Fruit fly (Drosophila melanogaster) whole organism, embryonic: Measurements from ENCODE around the gene CG32271.

Experiments
- ATbp ChIP-seq: fragments of 200-800 bp; sonication (Bioruptor generic); optimal IDR thresholded peaks from 2 replicates; lab custom pipeline; 2017; ENCODE audit warnings: missing biosample characterization, mild to moderate bottlenecking, missing genetic modification characterization, missing genetic modification reagents
- CG10267 ChIP-seq: fragments of 200-800 bp; sonication (Bioruptor generic); optimal IDR thresholded peaks from 2 replicates; lab custom pipeline; 2018; ENCODE audit warnings: missing biosample characterization, mild to moderate bottlenecking, missing genetic modification characterization, moderate library complexity
- CG11695 ChIP-seq: fragments of 200-800 bp; sonication (Bioruptor generic); IDR thresholded peaks from 3 replicates; pipeline ENCODE4 v1.3.6; 2022; ENCODE audit warnings: missing biosample characterization, missing genetic modification characterization
- CG11696 ChIP-seq: fragments of 200-800 bp; sonication (Bioruptor generic); IDR thresholded peaks from 2 replicates; pipeline ENCODE4 v1.3.6; 2022; ENCODE audit warnings: missing biosample characterization, missing genetic modification characterization
- CG11723 ChIP-seq: fragments of 200-800 bp; sonication (Bioruptor generic); optimal IDR thresholded peaks from 2 replicates; lab custom pipeline; 2017; ENCODE audit warnings: missing biosample characterization, mild to moderate bottlenecking, missing genetic modification characterization
- CG13123 ChIP-seq: fragments of 200-800 bp; sonication (Bioruptor generic); optimal IDR thresholded peaks from 2 replicates; lab custom pipeline; 2016; ENCODE audit warnings: missing biosample characterization, missing genetic modification characterization
- CG14667 ChIP-seq: fragments of 200-800 bp; sonication (Bioruptor generic); IDR thresholded peaks from 2 replicates; pipeline ENCODE4 v1.3.6; 2022; ENCODE audit warnings: missing biosample characterization, missing genetic modification characterization
- CG1647 ChIP-seq: fragments of 200-800 bp; sonication (Bioruptor generic); optimal IDR thresholded peaks from 3 replicates; lab custom pipeline; 2016; ENCODE audit warnings: missing biosample characterization, missing genetic modification characterization
- CG16863 ChIP-seq: fragments of 200-800 bp; sonication (Bioruptor generic); optimal IDR thresholded peaks from 3 replicates; lab custom pipeline; 2016; ENCODE audit warnings: missing biosample characterization, missing genetic modification characterization
- CG17829 ChIP-seq: fragments of 200-800 bp; optimal IDR thresholded peaks from 2 replicates; lab custom pipeline; 2019; ENCODE audit warnings: missing biosample characterization, mild to moderate bottlenecking, missing genetic modification characterization, moderate library complexity
- CG17912 ChIP-seq: fragments of 200-800 bp; sonication (Bioruptor generic); optimal IDR thresholded peaks from 2 replicates; lab custom pipeline; 2018; ENCODE audit warnings: missing biosample characterization, mild to moderate bottlenecking, missing genetic modification characterization
- CG1832 ChIP-seq: fragments of 200-800 bp; sonication (Bioruptor generic); optimal IDR thresholded peaks from 2 replicates; lab custom pipeline; 2017; ENCODE audit warnings: missing biosample characterization, mild to moderate bottlenecking, missing genetic modification characterization, inconsistent platforms
- CG18476 ChIP-seq: fragments of 200-800 bp; sonication (Bioruptor generic); optimal IDR thresholded peaks from 2 replicates; lab custom pipeline; 2016; ENCODE audit warnings: missing biosample characterization, mild to moderate bottlenecking, missing genetic modification characterization
- CG18764 ChIP-seq: fragments of 200-800 bp; sonication (Bioruptor generic); optimal IDR thresholded peaks from 3 replicates; lab custom pipeline; 2016; ENCODE audit warnings: missing biosample characterization, missing genetic modification characterization
- CG2120 ChIP-seq: fragments of 200-800 bp; sonication (Bioruptor generic); optimal IDR thresholded peaks from 3 replicates; lab custom pipeline; 2016; ENCODE audit warnings: missing biosample characterization, missing genetic modification characterization
- CG31224 ChIP-seq: fragments of 200-800 bp; sonication (Bioruptor generic); IDR thresholded peaks from 2 replicates; pipeline ENCODE4 v1.3.6; 2022; ENCODE audit warnings: missing biosample characterization, missing genetic modification characterization
- CG31441 ChIP-seq: fragments of 200-800 bp; sonication (Bioruptor generic); IDR thresholded peaks from 2 replicates; pipeline ENCODE4 v1.3.6; 2022; ENCODE audit warnings: missing biosample characterization, missing genetic modification characterization
- CG32767 ChIP-seq: fragments of 200-800 bp; sonication (Bioruptor generic); IDR thresholded peaks from 2 replicates; pipeline ENCODE4 v1.3.6; 2022; ENCODE audit warnings: missing biosample characterization, missing genetic modification characterization
- CG3847 ChIP-seq: fragments of 200-800 bp; sonication (Bioruptor generic); IDR thresholded peaks from 2 replicates; pipeline ENCODE4 v1.3.6; 2022; ENCODE audit warnings: missing biosample characterization, missing genetic modification characterization
- CG5953 ChIP-seq: fragments of 200-800 bp; sonication (Bioruptor generic); IDR thresholded peaks from 2 replicates; pipeline ENCODE4 v1.3.6; 2022; ENCODE audit warnings: missing biosample characterization, missing genetic modification characterization
- CG6791 ChIP-seq: fragments of 200-800 bp; sonication (Bioruptor generic); IDR thresholded peaks from 3 replicates; pipeline ENCODE4 v1.3.6; 2022; ENCODE audit warnings: missing biosample characterization, missing genetic modification characterization; ENCODE audit not compliant: partially characterized antibody
- CG6813 ChIP-seq: fragments of 200-800 bp; sonication (Bioruptor generic); optimal IDR thresholded peaks from 2 replicates; lab custom pipeline; 2017; ENCODE audit warnings: missing biosample characterization, missing genetic modification characterization, mild to moderate bottlenecking, moderate library complexity, missing genetic modification reagents
- CG9437 ChIP-seq: fragments of 200-800 bp; sonication (Bioruptor generic); optimal IDR thresholded peaks from 2 replicates; lab custom pipeline; 2018; ENCODE audit warnings: missing biosample characterization, mild to moderate bottlenecking, missing genetic modification characterization
- CG9609 ChIP-seq: fragments of 200-800 bp; sonication (Bioruptor generic); optimal IDR thresholded peaks from 3 replicates; lab custom pipeline; 2016; ENCODE audit warnings: missing biosample characterization, missing genetic modification characterization
- D ChIP-seq, 2 experiments: fragments of 200-800 bp in 1 of 2; fragments of >200 bp in 1 of 2; sonication (Bioruptor generic) in 1 of 2; optimal IDR thresholded peaks; 2 replicates in 1 of 2; 3 replicates in 1 of 2; lab custom pipeline; 2017; ENCODE audit warnings: mild to moderate bottlenecking in 1 of 2, missing biosample characterization in 1 of 2, missing genetic modification characterization in 1 of 2, missing genetic modification reagents in 1 of 2
- E2f2 ChIP-seq: fragments of 200-800 bp; sonication (Bioruptor generic); IDR thresholded peaks from 2 replicates; pipeline ENCODE4 v1.3.6; 2022; ENCODE audit warnings: missing biosample characterization, missing genetic modification characterization
- GATAe ChIP-seq: fragments of 200-800 bp; sonication (Bioruptor generic); conservative IDR thresholded peaks from 2 replicates; pipeline ENCODE4 v1.3.6; 2022; ENCODE audit warnings: missing biosample characterization, missing genetic modification characterization
- HLH54F ChIP-seq: fragments of 200-800 bp; sonication (Bioruptor generic); optimal IDR thresholded peaks from 3 replicates; lab custom pipeline; 2016; ENCODE audit warnings: missing biosample characterization, missing genetic modification characterization
- Hr3 ChIP-seq: fragments of 200-800 bp; sonication (Bioruptor generic); optimal IDR thresholded peaks from 3 replicates; lab custom pipeline; 2016; ENCODE audit warnings: missing biosample characterization, missing genetic modification characterization
- Lpt ChIP-seq: fragments of >200 bp; optimal IDR thresholded peaks from 2 replicates; lab custom pipeline; 2018; ENCODE audit warnings: missing biosample characterization, missing genetic modification characterization
- Nf-YC ChIP-seq: fragments of 200-800 bp; optimal IDR thresholded peaks from 3 replicates; lab custom pipeline; 2019; ENCODE audit warnings: missing biosample characterization, mild to moderate bottlenecking, missing genetic modification characterization, moderate library complexity
- NfI ChIP-seq: fragments of 200-800 bp; sonication (Bioruptor generic); optimal IDR thresholded peaks from 3 replicates; lab custom pipeline; 2018; ENCODE audit warnings: missing biosample characterization, mild to moderate bottlenecking, missing genetic modification characterization, moderate library complexity
- Ptx1 ChIP-seq: fragments of 200-800 bp; sonication (Bioruptor generic); IDR thresholded peaks from 2 replicates; pipeline ENCODE4 v1.3.6; 2022; ENCODE audit warnings: missing biosample characterization, missing genetic modification characterization
- Rx ChIP-seq: fragments of 200-800 bp; sonication (Bioruptor generic); IDR thresholded peaks from 2 replicates; pipeline ENCODE4 v1.3.6; 2022; ENCODE audit warnings: missing biosample characterization, missing genetic modification characterization
- Side ChIP-seq: fragments of 200-800 bp; sonication (Bioruptor generic); optimal IDR thresholded peaks from 2 replicates; lab custom pipeline; 2016; ENCODE audit warnings: missing biosample characterization, missing genetic modification characterization
- ap ChIP-seq: fragments of 200-800 bp; sonication (Bioruptor generic); IDR thresholded peaks from 2 replicates; pipeline ENCODE4 v1.3.6; 2022; ENCODE audit warnings: missing biosample characterization, missing genetic modification characterization
- chm ChIP-seq: fragments of 200-800 bp; sonication (Bioruptor generic); IDR thresholded peaks from 2 replicates; pipeline ENCODE4 v1.3.6; 2022; ENCODE audit warnings: missing biosample characterization, missing genetic modification characterization
- gt ChIP-seq: fragments of 200-800 bp; sonication (Bioruptor generic); IDR thresholded peaks from 2 replicates; pipeline ENCODE4 v1.3.6; 2022; ENCODE audit warnings: missing biosample characterization, missing genetic modification characterization
- jigr1 ChIP-seq: fragments of 200-800 bp; sonication (Bioruptor generic); IDR thresholded peaks from 3 replicates; pipeline ENCODE4 v1.3.6; 2022; ENCODE audit warnings: missing biosample characterization, missing genetic modification characterization
- jing ChIP-seq: fragments of 200-800 bp; sonication (Bioruptor generic); optimal IDR thresholded peaks from 2 replicates; lab custom pipeline; 2018; ENCODE audit warnings: missing biosample characterization, mild to moderate bottlenecking, missing genetic modification characterization
- kah ChIP-seq: fragments of 200-800 bp; sonication (Bioruptor generic); optimal IDR thresholded peaks from 2 replicates; lab custom pipeline; 2018; ENCODE audit warnings: missing biosample characterization, mild to moderate bottlenecking, missing genetic modification characterization
- lbe ChIP-seq: fragments of 200-800 bp; sonication (Bioruptor generic); optimal IDR thresholded peaks from 2 replicates; lab custom pipeline; 2016; ENCODE audit warnings: missing biosample characterization, mild to moderate bottlenecking, missing genetic modification characterization
- nau ChIP-seq: fragments of 200-800 bp; sonication (Bioruptor generic); optimal IDR thresholded peaks from 3 replicates; lab custom pipeline; 2017; ENCODE audit warnings: missing biosample characterization, mild to moderate bottlenecking, missing genetic modification characterization, missing genetic modification reagents
- pfk ChIP-seq: fragments of 200-800 bp; sonication (Bioruptor generic); optimal IDR thresholded peaks from 2 replicates; lab custom pipeline; 2018; ENCODE audit warnings: missing biosample characterization, mild to moderate bottlenecking, missing genetic modification characterization, moderate library complexity
- sc ChIP-seq, 3 experiments: fragments of >200 bp in 2 of 3; fragments of 200-800 bp in 1 of 3; sonication (Bioruptor generic) in 1 of 3; optimal IDR thresholded peaks; 2 replicates in 2 of 3; 3 replicates in 1 of 3; lab custom pipeline; 2017; ENCODE audit warnings: mild to moderate bottlenecking in 1 of 3, missing biosample characterization in 1 of 3, missing genetic modification characterization in 1 of 3, missing genetic modification reagents in 1 of 3
- sens-2 ChIP-seq: fragments of 200-800 bp; sonication (Bioruptor generic); IDR thresholded peaks from 2 replicates; pipeline ENCODE4 v1.3.6; 2022; ENCODE audit warnings: missing biosample characterization, missing genetic modification characterization
- so ChIP-seq: fragments of 200-800 bp; sonication (Bioruptor generic); IDR thresholded peaks from 3 replicates; pipeline ENCODE4 v1.3.6; 2022; ENCODE audit warnings: missing biosample characterization, missing genetic modification characterization
- tll ChIP-seq, 2 experiments: fragments of 200-800 bp in 1 of 2; fragments of >200 bp in 1 of 2; sonication (Bioruptor generic) in 1 of 2; optimal IDR thresholded peaks; 2 replicates each; lab custom pipeline; 2017 to 2019; ENCODE audit warnings: missing biosample characterization in 2 of 2, missing genetic modification characterization in 2 of 2, mild to moderate bottlenecking in 1 of 2, moderate library complexity in 1 of 2
- unc-4 ChIP-seq: fragments of 200-800 bp; sonication (Bioruptor generic); IDR thresholded peaks from 2 replicates; pipeline ENCODE4 v1.3.6; 2022; ENCODE audit warnings: missing biosample characterization, missing genetic modification characterization; ENCODE audit not compliant: partially characterized antibody
- vnd ChIP-seq: fragments of 200-800 bp; sonication (Bioruptor generic); IDR thresholded peaks from 3 replicates; pipeline ENCODE4 v1.3.6; 2022; ENCODE audit warnings: missing biosample characterization, missing genetic modification characterization; ENCODE audit not compliant: partially characterized antibody

Gene CG32271

DNA sequence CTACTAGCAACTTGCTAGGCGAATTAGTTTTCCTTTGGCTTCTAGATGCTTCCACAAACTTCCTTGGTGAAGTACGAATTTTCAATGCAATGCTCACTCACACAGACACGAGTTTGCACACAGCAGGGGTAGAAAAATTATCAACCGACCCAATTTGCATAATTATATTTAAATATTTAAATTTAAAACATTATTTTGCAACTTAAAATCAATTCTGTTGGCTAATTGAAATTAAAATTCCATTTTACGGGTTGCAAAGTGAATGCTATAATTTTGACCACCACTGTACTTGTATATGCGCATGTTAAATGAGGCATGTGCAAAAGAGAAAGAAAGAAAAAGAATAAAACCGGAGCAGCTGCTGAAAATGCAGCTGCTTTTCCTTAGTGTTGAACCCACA, 8.9 kb downstream of the CG32271 start (continued):
- TF ChIP-seq CG9609 (GFP tag; lab: Kevin White, UChicago) (peak; percentile 13), Rx (GFP tag; lab: Robert Waterston, UW) (peak; percentile 93), sens-2 (GFP tag; lab: Robert Waterston, UW) (peak; percentile 92), tll (GFP tag; optimal IDR thresholded peaks at IDR 0.05; lab: Kevin White, UChicago) (peak in 1 of 2 experiments; percentile 19), jigr1 (GFP tag; lab: Robert Waterston, UW) (peak; percentile 90), CG17912 (no peak), chm (GFP tag; lab: Robert Waterston, UW) (peak; percentile 95), kah (GFP tag; lab: Kevin White, UChicago) (peak; percentile 88), HLH54F (GFP tag; lab: Kevin White, UChicago) (peak; percentile 48), CG11723 (peak; percentile 83), Side (peak; percentile 41), CG5953 (GFP tag; lab: Robert Waterston, UW) (peak; percentile 93), CG18476 (peak; percentile 86), unc-4 (no peak), CG1832 (GFP tag; lab: Kevin White, UChicago) (no peak), CG11695 (GFP tag; lab: Robert Waterston, UW) (peak; percentile 97), NfI (peak; percentile 93), CG6791 (GFP tag; lab: Robert Waterston, UW) (no peak), CG13123 (GFP tag; lab: Kevin White, UChicago) (peak; percentile 81), so (GFP tag; lab: Robert Waterston, UW) (peak; percentile 93), CG2120 (GFP tag; lab: Kevin White, UChicago) (peak; percentile 84), CG16863 (GFP tag; lab: Kevin White, UChicago) (peak; percentile 66), gt (GFP tag; lab: Robert Waterston, UW) (peak; percentile 78), lbe (GFP tag; lab: Kevin White, UChicago) (peak; percentile 94), CG6813 (GFP tag; lab: Kevin White, UChicago) (peak; percentile 94), vnd (no peak), Hr3 (GFP tag; lab: Kevin White, UChicago) (peak; percentile 89), D (optimal IDR thresholded peaks at IDR 0.05; lab: Kevin White, UChicago) (no peak), D (GFP tag; optimal IDR thresholded peaks at IDR 0.05; lab: Kevin White, UChicago) (peak; percentile 93), CG31441 (peak; percentile 96), E2f2 (peak; percentile 72), CG17829 (tag; lab: Kevin White, UChicago) (peak; percentile 95), CG1647 (peak; percentile 72), sc (optimal IDR thresholded peaks at IDR 0.05; lab: Kevin White, UChicago) (no peak), sc (GFP tag; optimal IDR thresholded peaks at IDR 0.05; lab: Kevin White, UChicago) (peak; percentile 91), Ptx1 (GFP tag; lab: Robert Waterston, UW) (peak; percentile 95), CG32767 (GFP tag; lab: Robert Waterston, UW) (peak; percentile 90), ATbp (GFP tag; lab: Kevin White, UChicago) (peak; percentile 93), CG14667 (GFP tag; lab: Robert Waterston, UW) (peak; percentile 90), CG9437 (GFP tag; lab: Kevin White, UChicago) (peak; percentile 84), pfk (GFP tag; lab: Kevin White, UChicago) (peak; percentile 2), GATAe (GFP tag; lab: Robert Waterston, UW) (peak; percentile 43; the same call in 1 of the 2 replicates), Lpt (no peak), ap (peak; percentile 90), CG18764 (GFP tag; lab: Kevin White, UChicago) (peak; percentile 85), CG10267 (tag; lab: Kevin White, UChicago) (peak; percentile 89), nau (GFP tag; lab: Kevin White, UChicago) (peak; percentile 90), jing (GFP tag; lab: Kevin White, UChicago) (peak; percentile 82), CG31224 (GFP tag; lab: Robert Waterston, UW) (peak; percentile 86), CG3847 (GFP tag; lab: Robert Waterston, UW) (peak; percentile 88), CG11696 (GFP tag; lab: Robert Waterston, UW) (peak; percentile 99), Nf-YC (tag; lab: Kevin White, UChicago) (peak; percentile 80)
